Fruit fly (Drosophila melanogaster): ENCODE data around the gene sNPF-R.

DNA sequence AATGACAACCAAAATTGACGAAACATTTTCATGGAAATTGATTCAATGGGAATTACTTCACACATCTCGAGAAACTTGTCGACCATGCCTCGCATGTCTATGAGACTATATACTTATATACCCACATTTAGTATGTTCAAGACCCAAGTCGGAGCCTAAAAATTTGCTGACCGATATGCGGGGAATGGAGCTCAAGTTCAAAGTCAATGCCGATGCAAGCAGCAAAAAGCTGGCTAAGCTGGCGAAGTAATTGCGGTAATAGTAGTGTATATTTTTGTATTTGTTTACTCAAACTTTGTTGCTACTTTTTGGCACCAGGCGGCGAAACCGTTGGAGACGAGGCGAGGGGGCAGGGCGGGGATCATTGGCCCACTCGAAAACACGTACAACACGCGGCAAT, 34.2 kb upstream of the sNPF-R start:
- TF ChIP-seq Crg-1 (GFP tag; optimal IDR thresholded peaks at IDR 0.05) (no peak), CG33017 (tag; optimal IDR thresholded peaks at IDR 0.05) (no peak), pad (GFP tag; optimal IDR thresholded peaks at IDR 0.05) (no peak), CG14711 (tag; optimal IDR thresholded peaks at IDR 0.05) (no peak), CG1620 (GFP tag; optimal IDR thresholded peaks at IDR 0.05) (no peak), CG5204 (GFP tag; optimal IDR thresholded peaks at IDR 0.05) (no peak), kay (GFP tag; ENCODE audit: borderline replicate concordance) (peak; percentile 12), Mnt (GFP tag; optimal IDR thresholded peaks at IDR 0.05) (no peak), CG7101 (tag; optimal IDR thresholded peaks at IDR 0.05) (no peak), toe (GFP tag; optimal IDR thresholded peaks at IDR 0.05) (no peak), cnc (optimal IDR thresholded peaks at IDR 0.05) (no peak), Hr96 (GFP tag; optimal IDR thresholded peaks at IDR 0.05) (no peak), ovo (GFP tag; optimal IDR thresholded peaks at IDR 0.05) (no peak)
